Fruit fly (Drosophila melanogaster) whole organism, embryonic: ENCODE data around the gene CG1440.

Experiments used
- B-H2 ChIP-seq: fragments of 200-800 bp; sonication (Bioruptor generic); optimal IDR thresholded peaks from 2 replicates; lab custom pipeline; 2018; ENCODE audit warnings: missing biosample characterization, mild to moderate bottlenecking, missing genetic modification characterization
- CG10565 ChIP-seq: fragments of 200-800 bp; sonication (Bioruptor generic); optimal IDR thresholded peaks from 3 replicates; lab custom pipeline; 2016; ENCODE audit warnings: missing biosample characterization, mild to moderate bottlenecking, missing genetic modification characterization
- CG11504 ChIP-seq: fragments of 200-800 bp; sonication (Bioruptor generic); optimal IDR thresholded peaks from 3 replicates; lab custom pipeline; 2019; ENCODE audit warnings: missing biosample characterization, mild to moderate bottlenecking, missing genetic modification characterization, moderate library complexity
- CG12104 ChIP-seq: fragments of 200-800 bp; sonication (Bioruptor generic); optimal IDR thresholded peaks from 3 replicates; lab custom pipeline; 2016; ENCODE audit warnings: missing biosample characterization, missing genetic modification characterization
- CG12299 ChIP-seq: fragments of 200-800 bp; sonication (Bioruptor generic); optimal IDR thresholded peaks from 2 replicates; lab custom pipeline; 2018; ENCODE audit warnings: missing biosample characterization, mild to moderate bottlenecking, missing genetic modification characterization
- CG13287 ChIP-seq: fragments of 200-800 bp; sonication (Bioruptor generic); IDR thresholded peaks from 2 replicates; pipeline ENCODE4 v1.3.6; 2022; ENCODE audit warnings: missing biosample characterization, missing genetic modification characterization; ENCODE audit not compliant: partially characterized antibody
- CG14014 ChIP-seq: fragments of 200-800 bp; sonication (Bioruptor generic); IDR thresholded peaks from 2 replicates; pipeline ENCODE4 v1.3.6; 2022; ENCODE audit warnings: missing biosample characterization, missing genetic modification characterization
- CG14965 ChIP-seq: fragments of 200-800 bp; sonication (Bioruptor generic); optimal IDR thresholded peaks from 2 replicates; lab custom pipeline; 2016; ENCODE audit warnings: missing biosample characterization, missing genetic modification characterization, borderline replicate concordance
- CG15479 ChIP-seq: fragments of 200-800 bp; sonication (Bioruptor generic); optimal IDR thresholded peaks from 3 replicates; lab custom pipeline; 2019; ENCODE audit warnings: missing biosample characterization, mild to moderate bottlenecking, missing genetic modification characterization, moderate library complexity
- CG18764 ChIP-seq: fragments of 200-800 bp; sonication (Bioruptor generic); optimal IDR thresholded peaks from 3 replicates; lab custom pipeline; 2016; ENCODE audit warnings: missing biosample characterization, missing genetic modification characterization
- CG2875 ChIP-seq: fragments of 200-800 bp; sonication (Bioruptor generic); optimal IDR thresholded peaks from 2 replicates; lab custom pipeline; 2017; ENCODE audit warnings: missing biosample characterization, mild to moderate bottlenecking, missing genetic modification characterization, missing genetic modification reagents
- CG31224 ChIP-seq: fragments of 200-800 bp; sonication (Bioruptor generic); IDR thresholded peaks from 2 replicates; pipeline ENCODE4 v1.3.6; 2022; ENCODE audit warnings: missing biosample characterization, missing genetic modification characterization
- CG3163 ChIP-seq: fragments of 200-800 bp; sonication (Bioruptor generic); optimal IDR thresholded peaks from 3 replicates; lab custom pipeline; 2016; ENCODE audit warnings: missing biosample characterization, missing genetic modification characterization
- CG4730 ChIP-seq: fragments of 200-800 bp; sonication (Bioruptor generic); IDR thresholded peaks from 2 replicates; pipeline ENCODE4 v1.3.6; 2022; ENCODE audit warnings: missing biosample characterization, missing genetic modification characterization
- CG6683 ChIP-seq: fragments of 200-800 bp; sonication (Bioruptor generic); optimal IDR thresholded peaks from 2 replicates; lab custom pipeline; 2017; ENCODE audit warnings: missing biosample characterization, mild to moderate bottlenecking, missing genetic modification characterization, missing genetic modification reagents
- CG7786 ChIP-seq: fragments of 200-800 bp; sonication (Bioruptor generic); optimal IDR thresholded peaks from 2 replicates; lab custom pipeline; 2016; ENCODE audit warnings: missing biosample characterization, missing genetic modification characterization
- CG7963 ChIP-seq: fragments of 200-800 bp; sonication (Bioruptor generic); IDR thresholded peaks from 3 replicates; pipeline ENCODE4 v1.3.6; 2022; ENCODE audit warnings: missing biosample characterization, missing genetic modification characterization; ENCODE audit not compliant: partially characterized antibody
- CG8290 ChIP-seq, 3 experiments: fragments of 200-800 bp; sonication (Bioruptor generic); optimal IDR thresholded peaks; 2 replicates each; lab custom pipeline; 2016 to 2019; ENCODE audit warnings: missing biosample characterization in 3 of 3, missing genetic modification characterization in 3 of 3, mild to moderate bottlenecking in 2 of 3, moderate library complexity in 1 of 3
- CG8924 ChIP-seq: fragments of 200-800 bp; optimal IDR thresholded peaks from 3 replicates; lab custom pipeline; 2019; ENCODE audit warnings: missing biosample characterization, mild to moderate bottlenecking, missing genetic modification characterization, moderate library complexity
- CG9609 ChIP-seq: fragments of 200-800 bp; sonication (Bioruptor generic); optimal IDR thresholded peaks from 3 replicates; lab custom pipeline; 2016; ENCODE audit warnings: missing biosample characterization, missing genetic modification characterization
- CTCF ChIP-seq: fragments of 200-800 bp; sonication (Bioruptor generic); optimal IDR thresholded peaks from 2 replicates; lab custom pipeline; 2017; ENCODE audit warnings: missing biosample characterization, mild to moderate bottlenecking, missing genetic modification characterization, moderate library complexity
- CoRest ChIP-seq: fragments of 200-800 bp; sonication (Bioruptor generic); optimal IDR thresholded peaks from 3 replicates; lab custom pipeline; 2018; ENCODE audit warnings: missing biosample characterization, mild to moderate bottlenecking, missing genetic modification characterization, moderate library complexity
- Med ChIP-seq: fragments of 200-800 bp; sonication (Bioruptor generic); peaks from one replicate; lab custom pipeline; 2016; ENCODE audit warnings: missing biosample characterization, missing genetic modification characterization, mild to moderate bottlenecking, inconsistent platforms, moderate library complexity
- NfI ChIP-seq: fragments of 200-800 bp; sonication (Bioruptor generic); optimal IDR thresholded peaks from 3 replicates; lab custom pipeline; 2018; ENCODE audit warnings: missing biosample characterization, mild to moderate bottlenecking, missing genetic modification characterization, moderate library complexity
- Scr ChIP-seq: fragments of 200-800 bp; sonication (Bioruptor generic); IDR thresholded peaks from 2 replicates; pipeline ENCODE4 v1.3.6; 2022; ENCODE audit warnings: missing biosample characterization, missing genetic modification characterization; ENCODE audit not compliant: partially characterized antibody
- Sox100B ChIP-seq: fragments of 200-800 bp; sonication (Bioruptor generic); optimal IDR thresholded peaks from 3 replicates; lab custom pipeline; 2018; ENCODE audit warnings: missing biosample characterization, mild to moderate bottlenecking, missing genetic modification characterization
- Taf1 ChIP-seq: fragments of 200-800 bp; sonication (Bioruptor generic); IDR thresholded peaks from 2 replicates; pipeline ENCODE4 v1.3.6; 2022; ENCODE audit warnings: missing biosample characterization, missing genetic modification characterization
- Vsx1 ChIP-seq: fragments of 200-800 bp; sonication (Bioruptor generic); optimal IDR thresholded peaks from 2 replicates; lab custom pipeline; 2017; ENCODE audit warnings: missing biosample characterization, mild to moderate bottlenecking, missing genetic modification characterization, missing genetic modification reagents
- az2 ChIP-seq: fragments of 200-800 bp; sonication (Bioruptor generic); optimal IDR thresholded peaks from 3 replicates; lab custom pipeline; 2016; ENCODE audit warnings: missing biosample characterization, missing genetic modification characterization
- bigmax ChIP-seq: fragments of 200-800 bp; sonication (Bioruptor generic); optimal IDR thresholded peaks from 2 replicates; lab custom pipeline; 2018; ENCODE audit warnings: missing biosample characterization, mild to moderate bottlenecking, missing genetic modification characterization
- caup ChIP-seq: fragments of 200-800 bp; sonication (Bioruptor generic); optimal IDR thresholded peaks from 3 replicates; lab custom pipeline; 2017; ENCODE audit warnings: missing biosample characterization, mild to moderate bottlenecking, missing genetic modification characterization, moderate library complexity; ENCODE audit not compliant: severe bottlenecking
- chinmo ChIP-seq: fragments of 200-800 bp; sonication (Bioruptor generic); IDR thresholded peaks from 4 replicates; pipeline ENCODE4 v1.3.6; 2022; ENCODE audit warnings: missing biosample characterization, missing genetic modification characterization; ENCODE audit not compliant: partially characterized antibody
- ci ChIP-seq: fragments of 200-800 bp; sonication (Bioruptor generic); IDR thresholded peaks from 3 replicates; pipeline ENCODE4 v1.3.6; 2022; ENCODE audit warnings: missing biosample characterization, missing genetic modification characterization
- cwo ChIP-seq: fragments of 200-800 bp; sonication (Bioruptor generic); optimal IDR thresholded peaks from 3 replicates; lab custom pipeline; 2017; ENCODE audit warnings: missing biosample characterization, missing genetic modification characterization, mild to moderate bottlenecking, moderate library complexity, missing genetic modification reagents
- da ChIP-seq: fragments of 200-800 bp; sonication (Bioruptor generic); optimal IDR thresholded peaks from 2 replicates; lab custom pipeline; 2016; ENCODE audit warnings: missing biosample characterization, missing genetic modification characterization
- dmrt99B ChIP-seq: fragments of 200-800 bp; sonication (Bioruptor generic); optimal IDR thresholded peaks from 2 replicates; lab custom pipeline; 2018; ENCODE audit warnings: missing biosample characterization, mild to moderate bottlenecking, missing genetic modification characterization, moderate library complexity
- gsb ChIP-seq: fragments of 200-800 bp; sonication (Bioruptor generic); IDR thresholded peaks from 2 replicates; pipeline ENCODE4 v1.3.6; 2022; ENCODE audit warnings: missing biosample characterization, missing genetic modification characterization
- insv ChIP-seq, 2 experiments: fragments of 200-800 bp; sonication (Bioruptor generic); optimal IDR thresholded peaks; 3 replicates each; lab custom pipeline; 2016 to 2018; ENCODE audit warnings: missing biosample characterization in 2 of 2, missing genetic modification characterization in 2 of 2
- nerfin-1 ChIP-seq: fragments of 200-800 bp; sonication (Bioruptor generic); optimal IDR thresholded peaks from 3 replicates; lab custom pipeline; 2019; ENCODE audit warnings: missing biosample characterization, mild to moderate bottlenecking, missing genetic modification characterization, moderate library complexity
- nom ChIP-seq: fragments of 200-800 bp; sonication (Bioruptor generic); optimal IDR thresholded peaks from 2 replicates; lab custom pipeline; 2017; ENCODE audit warnings: missing biosample characterization, missing genetic modification characterization, mild to moderate bottlenecking, moderate library complexity, missing genetic modification reagents
- pan ChIP-seq, 4 experiments: fragments of >200 bp in 3 of 4; fragments of 200-800 bp in 1 of 4; sonication (Bioruptor generic) in 1 of 4; optimal IDR thresholded peaks in 3 of 4; IDR thresholded peaks in 1 of 4; 2 replicates each; pipeline versions ENCODE4 v1.3.6 to Lab custom; 2017 to 2022; ENCODE audit warnings: missing biosample characterization in 2 of 4, missing genetic modification characterization in 2 of 4, mixed read lengths in 1 of 4
- repo ChIP-seq: fragments of 200-800 bp; sonication (Bioruptor generic); optimal IDR thresholded peaks from 2 replicates; lab custom pipeline; 2016; ENCODE audit warnings: missing biosample characterization, missing genetic modification characterization
- salm ChIP-seq: fragments of 200-800 bp; sonication (Bioruptor generic); optimal IDR thresholded peaks from 2 replicates; lab custom pipeline; 2018; ENCODE audit warnings: missing biosample characterization, mild to moderate bottlenecking, missing genetic modification characterization
- ssp ChIP-seq: fragments of 200-800 bp; sonication (Bioruptor generic); IDR thresholded peaks from 2 replicates; pipeline ENCODE4 v1.3.6; 2022; ENCODE audit warnings: missing biosample characterization, missing genetic modification characterization
- tap ChIP-seq: fragments of 200-800 bp; optimal IDR thresholded peaks from 3 replicates; lab custom pipeline; 2019; ENCODE audit warnings: missing biosample characterization, mild to moderate bottlenecking, missing genetic modification characterization, moderate library complexity
- trh ChIP-seq: fragments of 200-800 bp; sonication (Bioruptor generic); optimal IDR thresholded peaks from 2 replicates; lab custom pipeline; 2016; ENCODE audit warnings: missing biosample characterization, missing genetic modification characterization
- usp ChIP-seq: fragments of >200 bp; optimal IDR thresholded peaks from 2 replicates; lab custom pipeline; 2017; ENCODE audit warnings: missing biosample characterization, missing genetic modification characterization
- zen ChIP-seq: fragments of 200-800 bp; sonication (Bioruptor generic); optimal IDR thresholded peaks from 3 replicates; lab custom pipeline; 2018; ENCODE audit warnings: missing biosample characterization, mild to moderate bottlenecking, missing genetic modification characterization, moderate library complexity
- zfh1 ChIP-seq: fragments of 200-800 bp; sonication (Bioruptor generic); IDR thresholded peaks from 3 replicates; pipeline ENCODE4 v1.3.6; 2022; ENCODE audit warnings: missing biosample characterization, missing genetic modification characterization

The CG1440 gene

dm6 chrX:8411532-8411960 lies 25.3 kb upstream of the CG1440 start, which contains the start of gene lawc (continued):
- no peak for TF ChIP-seq CG14965 (GFP tag; lab: Kevin White, UChicago)
- TF ChIP-seq zfh1 (GFP tag; lab: Robert Waterston, UW): 0 out of 3 replicates have a peak, but pooled peaks have one; percentile 43
- TF ChIP-seq pan (optimal IDR thresholded peaks at IDR 0.05; lab: Kevin White, UChicago): no peak
- TF ChIP-seq pan (GFP tag; optimal IDR thresholded peaks at IDR 0.05 in 1 of 2, IDR thresholded peaks at IDR 0.05 in 1 of 2): no peak
- TF ChIP-seq bigmax (GFP tag; lab: Kevin White, UChicago): no peak
- TF ChIP-seq NfI (GFP tag; lab: Kevin White, UChicago): no peak
- peak; percentile 54 for TF ChIP-seq CG8924 (tag; lab: Kevin White, UChicago)
- no peak for TF ChIP-seq CoRest (tag; lab: Kevin White, UChicago)
- TF ChIP-seq chinmo (GFP tag; lab: Robert Waterston, UW): peak; percentile 84; the same call in 3 of the 4 replicates
- TF ChIP-seq nerfin-1 (tag; lab: Kevin White, UChicago): peak; percentile 50
- TF ChIP-seq CG8290 (GFP tag; optimal IDR thresholded peaks at IDR 0.05; lab: Kevin White, UChicago): no peak
- peak in 1 of 2 experiments; percentile 85 for TF ChIP-seq CG8290 (tag; optimal IDR thresholded peaks at IDR 0.05; lab: Kevin White, UChicago)
- TF ChIP-seq usp (GFP tag; lab: Kevin White, UChicago): no peak
- TF ChIP-seq CG4730 (GFP tag; lab: Robert Waterston, UW): no peak
- no peak for TF ChIP-seq az2 (GFP tag; lab: Kevin White, UChicago)
- peak; percentile 70 for TF ChIP-seq caup (GFP tag; lab: Kevin White, UChicago)
- peak; percentile 29; the same call in 1 of the 2 replicates for TF ChIP-seq Taf1 (GFP tag; lab: Robert Waterston, UW)
- peak; percentile 53 for TF ChIP-seq gsb
- peak in 1 of 2 experiments; percentile 9 for TF ChIP-seq insv (GFP tag; optimal IDR thresholded peaks at IDR 0.05; lab: Kevin White, UChicago)
- peak; percentile 44 for TF ChIP-seq CG12299
- no peak for TF ChIP-seq CG15479 (GFP tag; lab: Kevin White, UChicago)
- TF ChIP-seq Med (GFP tag; lab: Kevin White, UChicago): peak; percentile 89
- TF ChIP-seq CG12104 (GFP tag; lab: Kevin White, UChicago): no peak
- no peak for TF ChIP-seq CG3163 (GFP tag; lab: Kevin White, UChicago)
- TF ChIP-seq CG10565: no peak
- peak; percentile 69 for TF ChIP-seq B-H2 (GFP tag; lab: Kevin White, UChicago)
- TF ChIP-seq CG14014: peak; percentile 60; the same call in 1 of the 2 replicates
- 0 out of 2 replicates have a peak, but pooled peaks have one; percentile 12 for TF ChIP-seq CG31224 (GFP tag; lab: Robert Waterston, UW)
- TF ChIP-seq CG18764 (GFP tag; lab: Kevin White, UChicago): no peak
- no peak for TF ChIP-seq CG11504 (tag; lab: Kevin White, UChicago)
- peak; percentile 23 for TF ChIP-seq CTCF (GFP tag; lab: Kevin White, UChicago)
- TF ChIP-seq nom: peak; percentile 82
- TF ChIP-seq tap (tag; lab: Kevin White, UChicago): peak; percentile 7
- TF ChIP-seq Scr (GFP tag; lab: Robert Waterston, UW): peak; percentile 20; the same call in 1 of the 2 replicates
- TF ChIP-seq trh: no peak
- peak; percentile 24; the same call in 1 of the 2 replicates for TF ChIP-seq CG13287 (GFP tag; lab: Robert Waterston, UW)
- no peak for TF ChIP-seq CG7963 (GFP tag; lab: Robert Waterston, UW)
- TF ChIP-seq ssp: no peak
- no peak for TF ChIP-seq Sox100B (GFP tag; lab: Kevin White, UChicago)
- TF ChIP-seq da (GFP tag; lab: Kevin White, UChicago): no peak
- no peak for TF ChIP-seq Vsx1 (GFP tag; lab: Kevin White, UChicago)
- no peak for TF ChIP-seq dmrt99B
- TF ChIP-seq ci (GFP tag; lab: Robert Waterston, UW): peak; percentile 91
- no peak for TF ChIP-seq repo (GFP tag; lab: Kevin White, UChicago)
- no peak for TF ChIP-seq CG2875 (GFP tag; lab: Kevin White, UChicago)
- peak; percentile 13 for TF ChIP-seq salm
- TF ChIP-seq CG9609 (GFP tag; lab: Kevin White, UChicago): no peak
- TF ChIP-seq cwo (GFP tag; lab: Kevin White, UChicago): peak; percentile 54
- no peak for TF ChIP-seq CG7786 (GFP tag; lab: Kevin White, UChicago)
- TF ChIP-seq CG6683 (GFP tag; lab: Kevin White, UChicago): peak; percentile 41
- TF ChIP-seq zen (tag; lab: Kevin White, UChicago): no peak
